Fruit fly (Drosophila melanogaster) whole organism, embryonic: ENCODE data around the gene CG15296.

ENCODE experiments used
- B-H1 ChIP-seq: fragments of 200-800 bp; sonication (Bioruptor generic); IDR thresholded peaks from 3 replicates; pipeline ENCODE4 v1.3.6; 2022; ENCODE audit warnings: missing biosample characterization, missing genetic modification characterization
- CG10209 ChIP-seq: fragments of 200-800 bp; sonication (Bioruptor generic); optimal IDR thresholded peaks from 3 replicates; lab custom pipeline; 2017; ENCODE audit warnings: missing biosample characterization, mild to moderate bottlenecking, missing genetic modification characterization, missing genetic modification reagents
- CG10431 ChIP-seq: fragments of 200-800 bp; sonication (Bioruptor generic); optimal IDR thresholded peaks from 3 replicates; lab custom pipeline; 2018; ENCODE audit warnings: missing biosample characterization, mild to moderate bottlenecking, missing genetic modification characterization
- CG11695 ChIP-seq: fragments of 200-800 bp; sonication (Bioruptor generic); IDR thresholded peaks from 3 replicates; pipeline ENCODE4 v1.3.6; 2022; ENCODE audit warnings: missing biosample characterization, missing genetic modification characterization
- CG12155 ChIP-seq: fragments of 200-800 bp; sonication (Bioruptor generic); optimal IDR thresholded peaks from 3 replicates; lab custom pipeline; 2016; ENCODE audit warnings: missing biosample characterization, missing genetic modification characterization
- CG12236 ChIP-seq: fragments of 200-800 bp; sonication (Bioruptor generic); optimal IDR thresholded peaks from 2 replicates; lab custom pipeline; 2016; ENCODE audit warnings: missing biosample characterization, missing genetic modification characterization
- CG12769 ChIP-seq: fragments of 200-800 bp; sonication (Bioruptor generic); optimal IDR thresholded peaks from 2 replicates; lab custom pipeline; 2019; ENCODE audit warnings: missing biosample characterization, mild to moderate bottlenecking, missing genetic modification characterization, moderate library complexity
- CG18476 ChIP-seq: fragments of 200-800 bp; sonication (Bioruptor generic); optimal IDR thresholded peaks from 2 replicates; lab custom pipeline; 2016; ENCODE audit warnings: missing biosample characterization, mild to moderate bottlenecking, missing genetic modification characterization
- CG18619 ChIP-seq: fragments of 200-800 bp; sonication (Bioruptor generic); optimal IDR thresholded peaks from 3 replicates; lab custom pipeline; 2017; ENCODE audit warnings: missing biosample characterization, mild to moderate bottlenecking, missing genetic modification characterization
- CG2120 ChIP-seq: fragments of 200-800 bp; sonication (Bioruptor generic); optimal IDR thresholded peaks from 3 replicates; lab custom pipeline; 2016; ENCODE audit warnings: missing biosample characterization, missing genetic modification characterization
- CG2875 ChIP-seq: fragments of 200-800 bp; sonication (Bioruptor generic); optimal IDR thresholded peaks from 2 replicates; lab custom pipeline; 2017; ENCODE audit warnings: missing biosample characterization, mild to moderate bottlenecking, missing genetic modification characterization, missing genetic modification reagents
- CG3995 ChIP-seq: fragments of 200-800 bp; sonication (Bioruptor generic); optimal IDR thresholded peaks from 3 replicates; lab custom pipeline; 2016; ENCODE audit warnings: missing biosample characterization, missing genetic modification characterization
- CG43689 ChIP-seq: fragments of 200-800 bp; sonication (Bioruptor generic); IDR thresholded peaks from 2 replicates; pipeline ENCODE4 v1.3.6; 2022; ENCODE audit warnings: missing biosample characterization, missing genetic modification characterization
- CG5180 ChIP-seq: fragments of 200-800 bp; sonication (Bioruptor generic); optimal IDR thresholded peaks from 3 replicates; lab custom pipeline; 2017; ENCODE audit warnings: missing biosample characterization, missing genetic modification characterization, mild to moderate bottlenecking, moderate library complexity, missing genetic modification reagents
- CG7556 ChIP-seq: fragments of 200-800 bp; sonication (Bioruptor generic); optimal IDR thresholded peaks from 2 replicates; lab custom pipeline; 2017; ENCODE audit warnings: missing biosample characterization, mild to moderate bottlenecking, missing genetic modification characterization
- CG7963 ChIP-seq: fragments of 200-800 bp; sonication (Bioruptor generic); IDR thresholded peaks from 3 replicates; pipeline ENCODE4 v1.3.6; 2022; ENCODE audit warnings: missing biosample characterization, missing genetic modification characterization; ENCODE audit not compliant: partially characterized antibody
- CG8944 ChIP-seq: fragments of 200-800 bp; sonication (Bioruptor generic); optimal IDR thresholded peaks from 3 replicates; lab custom pipeline; 2016; ENCODE audit warnings: missing biosample characterization, missing genetic modification characterization
- CoRest ChIP-seq: fragments of 200-800 bp; sonication (Bioruptor generic); optimal IDR thresholded peaks from 3 replicates; lab custom pipeline; 2018; ENCODE audit warnings: missing biosample characterization, mild to moderate bottlenecking, missing genetic modification characterization, moderate library complexity
- Dek ChIP-seq: fragments of 200-800 bp; sonication (Bioruptor generic); optimal IDR thresholded peaks from 3 replicates; lab custom pipeline; 2019; ENCODE audit warnings: missing biosample characterization, mild to moderate bottlenecking, missing genetic modification characterization, moderate library complexity
- Ets65A ChIP-seq: fragments of 200-800 bp; sonication (Bioruptor generic); peaks from one replicate; lab custom pipeline; 2016; ENCODE audit warnings: missing biosample characterization, missing genetic modification characterization
- Jarid2 ChIP-seq: fragments of 200-800 bp; sonication (Bioruptor generic); optimal IDR thresholded peaks from 3 replicates; lab custom pipeline; 2017; ENCODE audit warnings: mild to moderate bottlenecking, missing biosample characterization, missing genetic modification reagents, missing genetic modification characterization
- Mes4 ChIP-seq: fragments of 200-800 bp; sonication (Bioruptor generic); optimal IDR thresholded peaks from 2 replicates; lab custom pipeline; 2016; ENCODE audit warnings: missing biosample characterization, missing genetic modification characterization
- NK7.1 ChIP-seq: fragments of 200-800 bp; sonication (Bioruptor generic); optimal IDR thresholded peaks from 3 replicates; lab custom pipeline; 2016; ENCODE audit warnings: missing biosample characterization, missing genetic modification characterization
- Nf-YA ChIP-seq: fragments of 200-800 bp; sonication (Bioruptor generic); IDR thresholded peaks from 2 replicates; pipeline ENCODE4 v1.3.6; 2022; ENCODE audit warnings: missing biosample characterization, missing genetic modification characterization
- Nf-YB ChIP-seq: fragments of 200-800 bp; sonication (Bioruptor generic); optimal IDR thresholded peaks from 3 replicates; lab custom pipeline; 2019; ENCODE audit warnings: missing biosample characterization, mild to moderate bottlenecking, missing genetic modification characterization, moderate library complexity
- Nf-YC ChIP-seq: fragments of 200-800 bp; optimal IDR thresholded peaks from 3 replicates; lab custom pipeline; 2019; ENCODE audit warnings: missing biosample characterization, mild to moderate bottlenecking, missing genetic modification characterization, moderate library complexity
- Optix ChIP-seq: fragments of 200-800 bp; sonication (Bioruptor generic); IDR thresholded peaks from 3 replicates; pipeline ENCODE4 v1.3.6; 2022; ENCODE audit warnings: missing biosample characterization, missing genetic modification characterization
- Stat92E ChIP-seq, 3 experiments: fragments of >200 bp in 2 of 3; fragments of 200-800 bp in 1 of 3; sonication (Bioruptor generic) in 1 of 3; optimal IDR thresholded peaks; 2 replicates each; lab custom pipeline; 2017 to 2019; ENCODE audit warnings: missing biosample characterization in 3 of 3, missing genetic modification characterization in 3 of 3, mild to moderate bottlenecking in 1 of 3, moderate library complexity in 1 of 3
- Tbp ChIP-seq: fragments of >200 bp; optimal IDR thresholded peaks from 2 replicates; lab custom pipeline; 2018; ENCODE audit warnings: missing biosample characterization, missing genetic modification characterization
- btn ChIP-seq: fragments of 200-800 bp; sonication (Bioruptor generic); optimal IDR thresholded peaks from 2 replicates; lab custom pipeline; 2016; ENCODE audit warnings: missing biosample characterization, missing genetic modification characterization
- caup ChIP-seq: fragments of 200-800 bp; sonication (Bioruptor generic); optimal IDR thresholded peaks from 3 replicates; lab custom pipeline; 2017; ENCODE audit warnings: missing biosample characterization, mild to moderate bottlenecking, missing genetic modification characterization, moderate library complexity; ENCODE audit not compliant: severe bottlenecking
- ci ChIP-seq: fragments of 200-800 bp; sonication (Bioruptor generic); IDR thresholded peaks from 3 replicates; pipeline ENCODE4 v1.3.6; 2022; ENCODE audit warnings: missing biosample characterization, missing genetic modification characterization
- corto ChIP-seq: fragments of 200-800 bp; sonication (Bioruptor generic); optimal IDR thresholded peaks from 2 replicates; lab custom pipeline; 2016; ENCODE audit warnings: missing biosample characterization, mild to moderate bottlenecking, missing genetic modification characterization, moderate library complexity
- crc ChIP-seq: fragments of 200-800 bp; sonication (Bioruptor generic); optimal IDR thresholded peaks from 2 replicates; lab custom pipeline; 2016; ENCODE audit warnings: missing biosample characterization, missing genetic modification characterization
- dan ChIP-seq: fragments of 200-800 bp; sonication (Bioruptor generic); IDR thresholded peaks from 2 replicates; pipeline ENCODE4 v1.3.6; 2022; ENCODE audit warnings: missing biosample characterization, missing genetic modification characterization
- dati ChIP-seq: fragments of 200-800 bp; sonication (Bioruptor generic); IDR thresholded peaks from 2 replicates; pipeline ENCODE4 v1.3.6; 2022; ENCODE audit warnings: missing biosample characterization, missing genetic modification characterization
- dmrt11E ChIP-seq: fragments of 200-800 bp; sonication (Bioruptor generic); optimal IDR thresholded peaks from 3 replicates; lab custom pipeline; 2018; ENCODE audit warnings: missing biosample characterization, mild to moderate bottlenecking, missing genetic modification characterization, moderate library complexity
- dmrt99B ChIP-seq: fragments of 200-800 bp; sonication (Bioruptor generic); optimal IDR thresholded peaks from 2 replicates; lab custom pipeline; 2018; ENCODE audit warnings: missing biosample characterization, mild to moderate bottlenecking, missing genetic modification characterization, moderate library complexity
- eve ChIP-seq, 2 experiments: fragments of >200 bp; optimal IDR thresholded peaks; 2 replicates each; lab custom pipeline; 2017; ENCODE audit warnings: missing biosample characterization in 2 of 2, missing genetic modification characterization in 2 of 2
- ftz-f1 ChIP-seq: fragments of 200-800 bp; sonication (Bioruptor generic); optimal IDR thresholded peaks from 2 replicates; lab custom pipeline; 2016; ENCODE audit warnings: missing biosample characterization, missing genetic modification characterization
- gce ChIP-seq: fragments of 200-800 bp; sonication (Bioruptor generic); IDR thresholded peaks from 3 replicates; pipeline ENCODE4 v1.3.6; 2022; ENCODE audit warnings: missing biosample characterization, missing genetic modification characterization
- hth ChIP-seq: fragments of >200 bp; optimal IDR thresholded peaks from 2 replicates; lab custom pipeline; 2017; ENCODE audit warnings: inconsistent platforms
- klu ChIP-seq: fragments of 200-800 bp; sonication (Bioruptor generic); IDR thresholded peaks from 2 replicates; pipeline ENCODE4 v1.3.6; 2022; ENCODE audit warnings: missing biosample characterization, missing genetic modification characterization
- lbe ChIP-seq: fragments of 200-800 bp; sonication (Bioruptor generic); optimal IDR thresholded peaks from 2 replicates; lab custom pipeline; 2016; ENCODE audit warnings: missing biosample characterization, mild to moderate bottlenecking, missing genetic modification characterization
- odd ChIP-seq: fragments of 200-800 bp; sonication (Bioruptor generic); optimal IDR thresholded peaks from 2 replicates; lab custom pipeline; 2017; ENCODE audit warnings: missing biosample characterization, mild to moderate bottlenecking, missing genetic modification characterization
- pb ChIP-seq: fragments of 200-800 bp; sonication (Bioruptor generic); optimal IDR thresholded peaks from 3 replicates; lab custom pipeline; 2016; ENCODE audit warnings: missing biosample characterization, missing genetic modification characterization
- rib ChIP-seq: fragments of 200-800 bp; sonication (Bioruptor generic); IDR thresholded peaks from 2 replicates; pipeline ENCODE4 v1.3.6; 2022; ENCODE audit warnings: missing biosample characterization, missing genetic modification characterization
- row ChIP-seq: fragments of 200-800 bp; sonication (Bioruptor generic); IDR thresholded peaks from 3 replicates; pipeline ENCODE4 v1.3.6; 2022; ENCODE audit warnings: missing biosample characterization, missing genetic modification characterization
- tio ChIP-seq: fragments of 200-800 bp; sonication (Bioruptor generic); optimal IDR thresholded peaks from 2 replicates; lab custom pipeline; 2017; ENCODE audit warnings: missing biosample characterization, missing genetic modification characterization, inconsistent platforms

Gene CG15296

dm6 chrX:10547070-10547856 lies 19.1 kb downstream of the CG15296 start (continued):
- TF ChIP-seq CG3995 (GFP tag; lab: Kevin White, UChicago) (peak; percentile 13), Nf-YC (tag; lab: Kevin White, UChicago) (peak; percentile 71), CG8944 (GFP tag; lab: Kevin White, UChicago) (peak; percentile 91), Ets65A (GFP tag; lab: Kevin White, UChicago) (peak; percentile 98), NK7.1 (GFP tag; lab: Kevin White, UChicago) (peak; percentile 82), CG43689 (GFP tag; lab: Robert Waterston, UW) (peak; percentile 85), Optix (GFP tag; lab: Robert Waterston, UW) (peak; percentile 88), CG10209 (GFP tag; lab: Kevin White, UChicago) (peak; percentile 85), eve (GFP tag; optimal IDR thresholded peaks at IDR 0.05; lab: Kevin White, UChicago) (peak in 1 of 2 experiments; percentile 98), lbe (GFP tag; lab: Kevin White, UChicago) (peak; percentile 81), CG12236 (peak; percentile 77), dmrt99B (tag; lab: Kevin White, UChicago) (peak; percentile 96), Jarid2 (no peak), hth (lab: Kevin White, UChicago) (no peak), CG5180 (GFP tag; lab: Kevin White, UChicago) (peak; percentile 78), CG12769 (peak; percentile 88), CG7963 (GFP tag; lab: Robert Waterston, UW) (no peak), Dek (peak; percentile 76), crc (GFP tag; lab: Kevin White, UChicago) (peak; percentile 80), B-H1 (GFP tag; lab: Robert Waterston, UW) (peak; percentile 80), CG11695 (GFP tag; lab: Robert Waterston, UW) (peak; percentile 79), Stat92E (GFP tag; optimal IDR thresholded peaks at IDR 0.05; lab: Kevin White, UChicago) (no peak), dati (GFP tag; lab: Robert Waterston, UW) (peak; percentile 68; the same call in 1 of the 2 replicates), Tbp (GFP tag; lab: Kevin White, UChicago) (no peak), rib (GFP tag; lab: Robert Waterston, UW) (no peak), dan (peak; percentile 34; the same call in 1 of the 2 replicates), CG2120 (peak; percentile 68), odd (peak; percentile 73), Nf-YB (GFP tag; lab: Kevin White, UChicago) (peak; percentile 64), ftz-f1 (GFP tag; lab: Kevin White, UChicago) (no peak), pb (GFP tag; lab: Kevin White, UChicago) (peak; percentile 86), row (GFP tag; lab: Robert Waterston, UW) (peak; percentile 87), btn (GFP tag; lab: Kevin White, UChicago) (peak; percentile 85), tio (peak; percentile 84), CG12155 (GFP tag; lab: Kevin White, UChicago) (peak; percentile 75), dmrt11E (peak; percentile 83), CG10431 (GFP tag; lab: Kevin White, UChicago) (peak; percentile 53), ci (peak; percentile 94), CG7556 (GFP tag; lab: Kevin White, UChicago) (peak; percentile 91), klu (GFP tag; lab: Robert Waterston, UW) (peak; percentile 74; the same call in 1 of the 2 replicates), CG2875 (GFP tag; lab: Kevin White, UChicago) (peak; percentile 89), CG18476 (GFP tag; lab: Kevin White, UChicago) (peak; percentile 84), caup (GFP tag; lab: Kevin White, UChicago) (peak; percentile 62), Mes4 (GFP tag; lab: Kevin White, UChicago) (peak; percentile 92), gce (GFP tag; lab: Robert Waterston, UW) (peak; percentile 86), Nf-YA (peak; percentile 82), corto (GFP tag; lab: Kevin White, UChicago) (peak; percentile 31), CG18619 (GFP tag; lab: Kevin White, UChicago) (peak; percentile 82), CoRest (tag; lab: Kevin White, UChicago) (peak; percentile 92)
